Worm (Caenorhabditis elegans) whole organism, L1 larva: ENCODE measurements around the gene str-209.
A peak's percentile ranks its signal among the peaks of the same experiment; 100 is the strongest.

Experiments used
- C34B4.2 ChIP-seq: sonication (generic microtip); optimal IDR thresholded peaks from 2 replicates; lab custom pipeline; 2017; ENCODE audit warnings: mild to moderate bottlenecking, missing genetic modification characterization, missing compliant biosample characterization
- Y116A8C.19 ChIP-seq: sonication (generic microtip); optimal IDR thresholded peaks from 2 replicates; lab custom pipeline; 2016; ENCODE audit warnings: missing compliant biosample characterization, missing genetic modification characterization, borderline replicate concordance
- alr-1 ChIP-seq: fragments of 200-800 bp; sonication (Bioruptor generic); optimal IDR thresholded peaks from 2 replicates; lab custom pipeline; 2018; ENCODE audit warnings: borderline replicate concordance, mild to moderate bottlenecking, missing genetic modification characterization, missing compliant biosample characterization
- aly-2 ChIP-seq: fragments of 150-350 bp; optimal IDR thresholded peaks from 2 replicates; lab custom pipeline; 2014; ENCODE audit warnings: missing biosample characterization, missing genetic modification characterization
- blmp-1 ChIP-seq: fragments of 150-350 bp; optimal IDR thresholded peaks from 2 replicates; lab custom pipeline; 2014; ENCODE audit warnings: missing biosample characterization, missing genetic modification characterization
- ceh-63 ChIP-seq: fragments of 200-800 bp; sonication (Bioruptor generic); optimal IDR thresholded peaks from 2 replicates; lab custom pipeline; 2018; ENCODE audit warnings: mild to moderate bottlenecking, missing genetic modification characterization, missing compliant biosample characterization
- ceh-8 ChIP-seq: fragments of 200-800 bp; sonication (Bioruptor generic); optimal IDR thresholded peaks from 2 replicates; lab custom pipeline; 2018; ENCODE audit warnings: mild to moderate bottlenecking, missing genetic modification characterization, moderate library complexity, missing compliant biosample characterization
- ceh-88 ChIP-seq: fragments of 200-800 bp; sonication (Bioruptor generic); IDR thresholded peaks from 2 replicates; pipeline ENCODE4 v1.3.6; 2022; ENCODE audit warnings: missing genetic modification characterization, missing compliant biosample characterization
- dsc-1 ChIP-seq: sonication (generic microtip); optimal IDR thresholded peaks from 2 replicates; lab custom pipeline; 2016; ENCODE audit warnings: mild to moderate bottlenecking, missing genetic modification characterization, missing compliant biosample characterization
- egl-27 ChIP-seq, 2 experiments: fragments of 150-350 bp in 1 of 2; sonication (generic microtip); optimal IDR thresholded peaks; 3 replicates each; lab custom pipeline; 2017 to 2018; ENCODE audit warnings: missing biosample characterization in 2 of 2, missing genetic modification characterization in 2 of 2, missing genetic modification reagents in 2 of 2
- elt-2 ChIP-seq: sonication (generic microtip); optimal IDR thresholded peaks from 2 replicates; lab custom pipeline; 2016; ENCODE audit warnings: missing genetic modification characterization, mild to moderate bottlenecking, inconsistent platforms, missing compliant biosample characterization, missing genetic modification reagents
- ets-5 ChIP-seq: fragments of 200-800 bp; sonication (Bioruptor generic); IDR thresholded peaks from 2 replicates; pipeline ENCODE4 v1.3.6; 2022; ENCODE audit warnings: missing genetic modification characterization, missing compliant biosample characterization
- fkh-8 ChIP-seq: sonication (generic microtip); optimal IDR thresholded peaks from 2 replicates; lab custom pipeline; 2016; ENCODE audit warnings: mild to moderate bottlenecking, missing genetic modification characterization, missing compliant biosample characterization
- grh-1 ChIP-seq: fragments of 200-800 bp; sonication (Bioruptor generic); IDR thresholded peaks from 2 replicates; pipeline ENCODE4 v1.3.6; 2022; ENCODE audit warnings: missing genetic modification reagents, missing genetic modification characterization, missing compliant biosample characterization
- hlh-17 ChIP-seq: fragments of 200-800 bp; sonication (Bioruptor generic); optimal IDR thresholded peaks from 2 replicates; lab custom pipeline; 2018; ENCODE audit warnings: missing genetic modification characterization, mild to moderate bottlenecking, missing compliant biosample characterization, moderate library complexity, borderline replicate concordance
- hlh-4 ChIP-seq: sonication (generic microtip); optimal IDR thresholded peaks from 2 replicates; lab custom pipeline; 2016; ENCODE audit warnings: mild to moderate bottlenecking, missing genetic modification characterization, missing compliant biosample characterization
- irx-1 ChIP-seq: sonication (generic microtip); optimal IDR thresholded peaks from 2 replicates; lab custom pipeline; 2016; ENCODE audit warnings: missing genetic modification characterization, missing compliant biosample characterization
- jun-1 ChIP-seq: fragments of 150-350 bp; optimal IDR thresholded peaks from 2 replicates; lab custom pipeline; 2014; ENCODE audit warnings: missing biosample characterization, missing genetic modification reagents, missing genetic modification characterization
- lin-15B ChIP-seq: fragments of 150-350 bp; sonication (generic microtip); optimal IDR thresholded peaks from 3 replicates; lab custom pipeline; 2014; ENCODE audit warnings: missing biosample characterization, missing genetic modification characterization
- lin-39 ChIP-seq: fragments of 150-350 bp; optimal IDR thresholded peaks from 2 replicates; lab custom pipeline; 2014; ENCODE audit warnings: missing biosample characterization, missing genetic modification reagents, missing genetic modification characterization
- lir-3 ChIP-seq: sonication (generic microtip); optimal IDR thresholded peaks from 2 replicates; lab custom pipeline; 2016; ENCODE audit warnings: mild to moderate bottlenecking, missing genetic modification characterization, moderate library complexity, missing compliant biosample characterization; ENCODE audit not compliant: poor library complexity
- lsy-2 ChIP-seq, 2 experiments: fragments of 150-350 bp; optimal IDR thresholded peaks; 2 replicates each; lab custom pipeline; 2014; ENCODE audit warnings: missing biosample characterization in 2 of 2, missing genetic modification characterization in 2 of 2
- mep-1 ChIP-seq: fragments of 150-350 bp; optimal IDR thresholded peaks from 2 replicates; lab custom pipeline; 2014; ENCODE audit warnings: missing biosample characterization, missing genetic modification characterization
- nhr-12 ChIP-seq: sonication (generic microtip); optimal IDR thresholded peaks from 2 replicates; lab custom pipeline; 2017; ENCODE audit warnings: missing biosample characterization, missing genetic modification characterization
- nhr-19 ChIP-seq: fragments of 200-800 bp; sonication (Bioruptor generic); conservative IDR thresholded peaks from 2 replicates; pipeline ENCODE4 v1.3.6; 2022; ENCODE audit warnings: missing genetic modification characterization, missing compliant biosample characterization
- nhr-20 ChIP-seq: sonication (generic microtip); optimal IDR thresholded peaks from 2 replicates; lab custom pipeline; 2016; ENCODE audit warnings: mild to moderate bottlenecking, missing genetic modification characterization, missing compliant biosample characterization
- nhr-237 ChIP-seq: fragments of 150-350 bp; optimal IDR thresholded peaks from 2 replicates; lab custom pipeline; 2014; ENCODE audit warnings: missing biosample characterization, missing genetic modification characterization
- nhr-47 ChIP-seq: sonication (generic microtip); optimal IDR thresholded peaks from 2 replicates; lab custom pipeline; 2016; ENCODE audit warnings: mild to moderate bottlenecking, missing genetic modification characterization, moderate library complexity, missing compliant biosample characterization
- nhr-76 ChIP-seq: sonication (generic microtip); optimal IDR thresholded peaks from 2 replicates; lab custom pipeline; 2017; ENCODE audit warnings: missing biosample characterization, missing genetic modification characterization
- nhr-77 ChIP-seq: fragments of 150-350 bp; optimal IDR thresholded peaks from 2 replicates; lab custom pipeline; 2014; ENCODE audit warnings: missing biosample characterization, missing genetic modification characterization
- nhr-90 ChIP-seq: sonication (generic microtip); optimal IDR thresholded peaks from 2 replicates; lab custom pipeline; 2016; ENCODE audit warnings: mild to moderate bottlenecking, missing genetic modification characterization, missing compliant biosample characterization; ENCODE audit not compliant: poor library complexity
- pag-3 ChIP-seq: sonication (generic microtip); optimal IDR thresholded peaks from 2 replicates; lab custom pipeline; 2017; ENCODE audit warnings: missing genetic modification characterization, mild to moderate bottlenecking, missing compliant biosample characterization, antibody characterized with exemption, borderline replicate concordance; ENCODE audit not compliant: insufficient read depth
- pax-3 ChIP-seq: fragments of 200-800 bp; sonication (Bioruptor generic); optimal IDR thresholded peaks from 2 replicates; lab custom pipeline; 2018; ENCODE audit warnings: mild to moderate bottlenecking, missing genetic modification characterization, moderate library complexity, missing compliant biosample characterization
- pqm-1 ChIP-seq: sonication (generic microtip); optimal IDR thresholded peaks from 3 replicates; lab custom pipeline; 2017; ENCODE audit warnings: missing biosample characterization, missing genetic modification characterization
- skn-1 ChIP-seq: fragments of 150-350 bp; optimal IDR thresholded peaks from 2 replicates; lab custom pipeline; 2014; ENCODE audit warnings: missing biosample characterization, missing genetic modification characterization
- snpc-4 ChIP-seq: fragments of 150-350 bp; optimal IDR thresholded peaks from 2 replicates; lab custom pipeline; 2014; ENCODE audit warnings: missing biosample characterization, missing genetic modification characterization
- snu-23 ChIP-seq: sonication (generic microtip); optimal IDR thresholded peaks from 2 replicates; lab custom pipeline; 2016; ENCODE audit warnings: missing genetic modification characterization, missing compliant biosample characterization
- sox-4 ChIP-seq: sonication (generic microtip); optimal IDR thresholded peaks from 2 replicates; lab custom pipeline; 2016; ENCODE audit warnings: missing genetic modification characterization, missing compliant biosample characterization
- sup-37 ChIP-seq: fragments of 200-800 bp; sonication (Bioruptor generic); optimal IDR thresholded peaks from 2 replicates; lab custom pipeline; 2018; ENCODE audit warnings: mild to moderate bottlenecking, missing genetic modification characterization, missing compliant biosample characterization
- swsn-7 ChIP-seq: sonication (generic microtip); optimal IDR thresholded peaks from 2 replicates; lab custom pipeline; 2016; ENCODE audit warnings: missing genetic modification characterization, missing compliant biosample characterization
- tlp-1 ChIP-seq: fragments of 150-350 bp; optimal IDR thresholded peaks from 2 replicates; lab custom pipeline; 2014; ENCODE audit warnings: missing biosample characterization, missing genetic modification characterization
- unc-98 ChIP-seq: fragments of 200-800 bp; sonication (Bioruptor generic); IDR thresholded peaks from 2 replicates; pipeline ENCODE4 v1.3.6; 2022; ENCODE audit warnings: missing genetic modification characterization, missing compliant biosample characterization
- vab-15 ChIP-seq: sonication (generic microtip); optimal IDR thresholded peaks from 2 replicates; lab custom pipeline; 2017; ENCODE audit warnings: missing genotype, mild to moderate bottlenecking, missing genetic modification characterization, missing compliant biosample characterization
- xbp-1 ChIP-seq: sonication (generic microtip); optimal IDR thresholded peaks from 2 replicates; lab custom pipeline; 2016; ENCODE audit warnings: missing genetic modification characterization, missing compliant biosample characterization
- zag-1 ChIP-seq: fragments of 150-350 bp; optimal IDR thresholded peaks from 2 replicates; lab custom pipeline; 2014; ENCODE audit warnings: missing biosample characterization, missing genetic modification characterization
- ztf-4 ChIP-seq: fragments of 150-350 bp; optimal IDR thresholded peaks from 2 replicates; lab custom pipeline; 2014; ENCODE audit warnings: missing biosample characterization, missing genetic modification characterization

Gene str-209

ce11 chrV:4932814-4933213, 15.9 kb upstream of the str-209 start, which contains the start of gene C02E7.10:
Gene C02E7.10 (minus strand): TSS chrV:4933045.
- no peak for TF ChIP-seq ceh-88 (GFP tag; lab: Robert Waterston, UW)
- TF ChIP-seq hlh-17, result no peak
- no peak for TF ChIP-seq dsc-1 (tag; lab: Kevin White, UChicago)
- no peak for TF ChIP-seq lin-39 (tag; lab: Kevin White, UChicago)
- TF ChIP-seq Y116A8C.19, result no peak
- TF ChIP-seq fkh-8 (tag; lab: Kevin White, UChicago), result no peak
- TF ChIP-seq nhr-76, result no peak
- no peak for TF ChIP-seq C34B4.2 (tag; lab: Kevin White, UChicago)
- TF ChIP-seq nhr-12 (tag; lab: Kevin White, UChicago), result no peak
- no peak for TF ChIP-seq pag-3 (tag; lab: Kevin White, UChicago)
- no peak for TF ChIP-seq ets-5 (GFP tag; lab: Robert Waterston, UW)
- TF ChIP-seq snpc-4 (tag; lab: Kevin White, UChicago), result no peak
- TF ChIP-seq ceh-8 (GFP tag; lab: Kevin White, UChicago), result no peak
- TF ChIP-seq skn-1, result no peak
- TF ChIP-seq nhr-237 (tag; lab: Kevin White, UChicago), result no peak
- TF ChIP-seq lir-3 (tag; lab: Kevin White, UChicago), result no peak
- TF ChIP-seq, all 84 proteins: peak for 0

- TF ChIP-seq nhr-20 (tag; lab: Kevin White, UChicago) (no peak), hlh-17 (no peak), tlp-1 (tag; lab: Kevin White, UChicago) (no peak)
Observed at ce11 chrV:4933268-4933667, 15.5 kb upstream of the str-209 start.

DNA sequence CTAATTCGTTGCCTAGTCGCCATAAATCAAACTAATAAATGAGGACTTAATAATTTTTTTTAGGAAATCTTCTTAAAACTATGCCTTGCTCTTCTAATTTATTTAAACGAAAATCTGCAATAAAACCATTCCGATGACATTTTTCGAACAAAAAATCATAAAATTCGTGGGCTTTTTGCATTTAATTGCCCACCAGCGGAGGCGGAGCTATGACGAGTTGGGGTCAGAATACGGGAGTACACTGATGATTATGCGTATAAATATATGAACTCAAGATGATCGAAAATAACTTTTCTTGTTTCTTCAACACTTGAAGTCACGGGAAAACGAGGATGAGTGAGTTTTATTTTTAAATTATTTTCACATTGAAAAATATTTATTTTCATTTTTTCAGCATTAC, 14.3 kb upstream of the str-209 start, which contains the start of gene catp-2:
catp-2 (plus strand) TSS at position 301 of the 400 bp plus-strand sequence.
- no peak for TF ChIP-seq skn-1
- TF ChIP-seq egl-27 (tag; optimal IDR thresholded peaks at IDR 0.05; lab: Kevin White, UChicago), result no peak
- no peak for TF ChIP-seq sox-4
- no peak for TF ChIP-seq pqm-1
- TF ChIP-seq aly-2 (tag; lab: Kevin White, UChicago), result no peak
- no peak for TF ChIP-seq lsy-2 (tag; optimal IDR thresholded peaks at IDR 0.05; lab: Kevin White, UChicago)
- TF ChIP-seq ceh-63, result no peak
- TF ChIP-seq nhr-19 (GFP tag; lab: Robert Waterston, UW), result no peak
- TF ChIP-seq nhr-237 (tag; lab: Kevin White, UChicago), result no peak
- TF ChIP-seq pax-3 (tag; lab: Kevin White, UChicago), result no peak
- TF ChIP-seq irx-1 (tag; lab: Kevin White, UChicago), result no peak
- no peak for TF ChIP-seq elt-2 (tag; lab: Kevin White, UChicago)
- no peak for TF ChIP-seq snu-23 (GFP tag; lab: Kevin White, UChicago)
- no peak for TF ChIP-seq swsn-7
- TF ChIP-seq lin-15B, result no peak
- TF ChIP-seq alr-1, result no peak
- no peak for TF ChIP-seq nhr-47 (tag; lab: Kevin White, UChicago)
- no peak for TF ChIP-seq unc-98
- TF ChIP-seq blmp-1 (tag; lab: Kevin White, UChicago), result no peak

ce11 chrV:4935096-4935495, 13.6 kb upstream of the str-209 start:
- TF ChIP-seq Y116A8C.19 (no peak), elt-2 (tag; lab: Kevin White, UChicago) (peak; percentile 60), pqm-1 (peak; percentile 19)

DNA sequence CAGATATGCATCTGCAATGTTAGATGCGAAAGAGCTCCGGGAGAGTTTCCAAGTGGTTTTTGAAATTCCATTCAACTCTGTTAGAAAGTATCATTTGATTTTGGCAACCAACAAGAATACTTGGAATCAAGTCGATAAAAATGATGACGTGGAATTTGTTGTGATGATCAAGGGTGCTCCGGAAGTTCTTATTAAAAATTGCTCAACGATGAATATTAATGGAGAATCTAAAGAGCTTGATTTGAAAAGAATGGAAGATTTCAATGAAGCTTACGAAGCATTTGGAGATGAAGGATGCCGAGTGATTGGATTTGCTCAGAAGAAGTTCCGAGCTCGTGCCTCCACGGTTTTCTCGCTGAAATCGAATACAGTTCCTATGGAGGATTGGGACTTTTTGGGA, 11.4 kb upstream of the str-209 start:
- TF ChIP-seq zag-1 (tag; lab: Kevin White, UChicago) (no peak), grh-1 (no peak), vab-15 (no peak), skn-1 (no peak), ets-5 (GFP tag; lab: Robert Waterston, UW) (no peak), nhr-77 (tag; lab: Kevin White, UChicago) (no peak), irx-1 (tag; lab: Kevin White, UChicago) (no peak), unc-98 (no peak), xbp-1 (no peak), nhr-237 (tag; lab: Kevin White, UChicago) (no peak), ztf-4 (tag; lab: Kevin White, UChicago) (no peak), jun-1 (tag; lab: Kevin White, UChicago) (no peak), nhr-76 (no peak), elt-2 (tag; lab: Kevin White, UChicago) (no peak), mep-1 (tag; lab: Kevin White, UChicago) (no peak), sup-37 (GFP tag; lab: Kevin White, UChicago) (no peak), hlh-4 (tag; lab: Kevin White, UChicago) (no peak), nhr-20 (tag; lab: Kevin White, UChicago) (no peak), nhr-90 (tag; lab: Kevin White, UChicago) (no peak), blmp-1 (tag; lab: Kevin White, UChicago) (no peak)
